Worm (Caenorhabditis elegans) whole organism, L1 larva: ENCODE results near the gene F57F5.3.

Experiments
- ama-1 ChIP-seq: fragments of 150-350 bp; optimal IDR thresholded peaks from 2 replicates; lab custom pipeline; 2014
- elt-2 ChIP-seq: sonication (generic microtip); optimal IDR thresholded peaks from 2 replicates; lab custom pipeline; 2016; ENCODE audit warnings: missing genetic modification characterization, mild to moderate bottlenecking, inconsistent platforms, missing compliant biosample characterization, missing genetic modification reagents
- elt-3 ChIP-seq, 6 experiments: fragments of 150-350 bp in 1 of 6; sonication (generic microtip); optimal IDR thresholded peaks; 2 replicates each; lab custom pipeline; 2017 to 2018; ENCODE audit warnings: missing biosample characterization in 6 of 6, missing genetic modification characterization in 6 of 6, inconsistent platforms in 1 of 6
- grh-1 ChIP-seq: fragments of 200-800 bp; sonication (Bioruptor generic); IDR thresholded peaks from 2 replicates; pipeline ENCODE4 v1.3.6; 2022; ENCODE audit warnings: missing genetic modification reagents, missing genetic modification characterization, missing compliant biosample characterization
- nhr-11 ChIP-seq: fragments of 150-350 bp; optimal IDR thresholded peaks from 2 replicates; lab custom pipeline; 2014; ENCODE audit warnings: missing biosample characterization, missing genetic modification characterization
- nhr-28 ChIP-seq: fragments of 150-350 bp; optimal IDR thresholded peaks from 2 replicates; lab custom pipeline; 2014; ENCODE audit warnings: missing biosample characterization, missing genetic modification characterization
- ztf-11 ChIP-seq, 2 experiments: sonication (generic microtip); optimal IDR thresholded peaks; 2 replicates each; lab custom pipeline; 2016 to 2017; ENCODE audit warnings: missing genetic modification characterization in 2 of 2, missing biosample characterization in 1 of 2, missing compliant biosample characterization in 1 of 2

DNA sequence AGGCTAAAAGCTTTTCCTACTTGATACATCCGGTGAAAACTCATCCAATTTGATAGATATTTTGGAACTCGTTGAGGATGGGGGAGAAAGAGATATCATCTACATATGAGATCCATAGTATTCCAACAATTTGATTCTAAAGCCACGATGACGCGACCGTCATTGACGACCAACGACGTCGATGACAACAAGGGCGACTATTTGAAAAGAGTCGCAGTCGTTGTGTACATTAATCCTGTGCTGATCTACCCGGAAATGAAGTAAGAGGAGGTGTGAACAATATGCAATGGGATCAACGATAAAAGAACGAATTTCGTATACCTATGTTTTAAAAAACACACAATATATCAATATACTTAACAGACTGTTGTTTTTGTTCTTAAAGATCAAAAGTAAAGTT lies 21.8 kb upstream of the F57F5.3 start:
- TF ChIP-seq ztf-11 (tag; optimal IDR thresholded peaks at IDR 0.05; lab: Kevin White, UChicago): no peak
- no peak for TF ChIP-seq elt-2 (tag; lab: Kevin White, UChicago)
- TF ChIP-seq nhr-28: no peak
- no peak for TF ChIP-seq elt-3 (tag; optimal IDR thresholded peaks at IDR 0.05; lab: Kevin White, UChicago)
- no peak for TF ChIP-seq ama-1 (lab: Kevin White, UChicago)
- TF ChIP-seq nhr-11 (tag; lab: Kevin White, UChicago): no peak
- TF ChIP-seq grh-1 (GFP tag; lab: Robert Waterston, UW): no peak
